Fruit fly (Drosophila melanogaster) whole organism, wandering third instar larva: ENCODE data around the gene CG34117.

Experiments used
- Dif ChIP-seq: fragments of 200-275, 200-300 bp; sonication (Bioruptor generic); optimal IDR thresholded peaks from 2 replicates; lab custom pipeline; 2018; ENCODE audit warnings: missing biosample characterization, missing genetic modification characterization; ENCODE audit not compliant: partially characterized antibody
- GATAd ChIP-seq: sonication (Bioruptor generic); optimal IDR thresholded peaks from 2 replicates; lab custom pipeline; 2016; ENCODE audit warnings: missing biosample characterization, missing genetic modification characterization
- pan ChIP-seq: fragments of >200 bp; optimal IDR thresholded peaks from 2 replicates; lab custom pipeline; 2017
- sv ChIP-seq: fragments of 200-800 bp; sonication (Bioruptor generic); optimal IDR thresholded peaks from 3 replicates; lab custom pipeline; 2016; ENCODE audit warnings: missing biosample characterization, missing genetic modification characterization

DNA sequence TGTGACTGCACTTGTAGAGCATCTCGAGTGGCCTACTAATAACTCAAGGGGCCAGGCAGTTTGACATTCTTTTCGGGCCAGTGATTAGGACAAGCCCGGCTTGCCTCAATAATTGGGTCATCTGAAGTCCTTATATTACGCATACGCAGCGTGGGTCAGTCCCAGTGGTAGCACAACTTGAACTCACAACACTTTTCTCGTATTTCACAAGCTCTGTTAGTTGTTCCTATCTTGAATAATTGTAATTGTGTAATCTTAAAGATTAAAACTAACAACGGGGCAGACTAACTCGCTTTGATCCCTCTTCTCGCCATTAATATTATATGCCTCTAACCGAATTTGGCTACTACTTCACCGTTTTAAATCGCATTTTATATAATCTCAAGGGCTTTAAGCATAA is 36.0 kb upstream of the CG34117 start:
- TF ChIP-seq pan (lab: Kevin White, UChicago) (no peak), sv (GFP tag; lab: Kevin White, UChicago) (no peak), Dif (no peak), GATAd (GFP tag; lab: Kevin White, UChicago) (no peak)
